Worm (Caenorhabditis elegans) whole organism, dauer: ENCODE measurements around the gene npr-3.

ENCODE experiments used
- unc-62 ChIP-seq: sonication (generic microtip); optimal IDR thresholded peaks from 2 replicates; lab custom pipeline; 2017; ENCODE audit warnings: missing biosample characterization, missing genetic modification reagents, missing genetic modification characterization

Gene npr-3

ce11 chrIV:11494924-11495323 lies 35.1 kb downstream of the npr-3 start:
- TF ChIP-seq unc-62, result no peak

ce11 chrIV:11498169-11498568 lies 38.4 kb downstream of the npr-3 start, which contains the start of gene sms-1:
sms-1 (minus strand) TSS chrIV:11498174.
- no peak for TF ChIP-seq unc-62

ce11 chrIV:11500421-11500820 lies 40.6 kb downstream of the npr-3 start, which contains the start of gene H21P03.10:
H21P03.10 (plus strand) TSS chrIV:11500721.
- TF ChIP-seq unc-62, result no peak

ce11 chrIV:11503654-11504053 lies 43.9 kb downstream of the npr-3 start:
- no peak for TF ChIP-seq unc-62

- no peak for TF ChIP-seq unc-62
These were observed 44.6 kb downstream of the npr-3 start, which contains the start of gene twk-25 for ce11 chrIV:11504416-11504815. twk-25 (plus strand) TSS chrIV:11504716.

- TF ChIP-seq unc-62, result no peak
These were observed 50.9 kb downstream of the npr-3 start, which contains the start of gene M04B2.6 for ce11 chrIV:11510664-11511063. M04B2.6 (minus strand) TSS chrIV:11510764.
